Worm (Caenorhabditis elegans) whole organism, late embryonic: ENCODE results near the gene srxa-8.

Experiments used
- T23F11.4 ChIP-seq: fragments of 200-800 bp; sonication (Bioruptor generic); optimal IDR thresholded peaks from 2 replicates; lab custom pipeline; 2018; ENCODE audit warnings: mild to moderate bottlenecking, missing genetic modification characterization, missing compliant biosample characterization
- Y22D7AL.16 ChIP-seq: sonication (generic microtip); optimal IDR thresholded peaks from 2 replicates; lab custom pipeline; 2016; ENCODE audit warnings: missing genetic modification characterization, missing compliant biosample characterization
- ama-1 ChIP-seq: fragments of 150-350 bp; optimal IDR thresholded peaks from 2 replicates; lab custom pipeline; 2014
- ceh-14 ChIP-seq: sonication (generic microtip); optimal IDR thresholded peaks from 2 replicates; lab custom pipeline; 2016; ENCODE audit warnings: missing genotype, missing genetic modification characterization, missing compliant biosample characterization
- ceh-24 ChIP-seq: sonication (generic microtip); optimal IDR thresholded peaks from 2 replicates; lab custom pipeline; 2016; ENCODE audit warnings: mild to moderate bottlenecking, missing genetic modification characterization, missing compliant biosample characterization
- ceh-45 ChIP-seq: fragments of 200-800 bp; sonication (Bioruptor generic); IDR thresholded peaks from 2 replicates; pipeline ENCODE4 v1.3.6; 2022; ENCODE audit warnings: missing genetic modification reagents, missing genetic modification characterization, missing compliant biosample characterization
- hlh-6 ChIP-seq: sonication (generic microtip); optimal IDR thresholded peaks from 2 replicates; lab custom pipeline; 2016; ENCODE audit warnings: missing genotype, missing genetic modification characterization, missing compliant biosample characterization
- nhr-11 ChIP-seq: fragments of 150-350 bp; optimal IDR thresholded peaks from 2 replicates; lab custom pipeline; 2014; ENCODE audit warnings: missing biosample characterization, missing genetic modification characterization
- pha-4 ChIP-seq: fragments of 150-350 bp; optimal IDR thresholded peaks from 2 replicates; lab custom pipeline; 2018; ENCODE audit warnings: missing biosample characterization, missing genetic modification reagents, missing genetic modification characterization
- sdc-2 ChIP-seq: sonication (generic microtip); optimal IDR thresholded peaks from 2 replicates; lab custom pipeline; 2016; ENCODE audit warnings: missing genotype, missing genetic modification characterization, missing compliant biosample characterization
- tbx-2 ChIP-seq: sonication (generic microtip); optimal IDR thresholded peaks from 2 replicates; lab custom pipeline; 2016; ENCODE audit warnings: missing genetic modification characterization, missing compliant biosample characterization
- unc-86 ChIP-seq: sonication (generic microtip); optimal IDR thresholded peaks from 2 replicates; lab custom pipeline; 2016; ENCODE audit warnings: missing genetic modification characterization, missing compliant biosample characterization

- TF ChIP-seq unc-86 (tag; lab: Kevin White, UChicago) (no peak), nhr-11 (tag; lab: Kevin White, UChicago) (no peak), ceh-14 (tag; lab: Kevin White, UChicago) (no peak), tbx-2 (tag; lab: Kevin White, UChicago) (no peak), T23F11.4 (GFP tag; lab: Kevin White, UChicago) (no peak), sdc-2 (no peak), ceh-45 (GFP tag; lab: Robert Waterston, UW) (no peak), ama-1 (lab: Kevin White, UChicago) (no peak), pha-4 (no peak), ceh-24 (tag; lab: Kevin White, UChicago) (no peak), Y22D7AL.16 (tag; lab: Kevin White, UChicago) (no peak), hlh-6 (tag; lab: Kevin White, UChicago) (no peak)
These were observed 15.1 kb upstream of the srxa-8 start for ce11 chrX:13323697-13324096.
